Fruit fly (Drosophila melanogaster): ENCODE results near the gene CG17834.
A peak's percentile ranks its signal among the peaks of the same experiment; 100 is the strongest.

CG17834 gene

DNA sequence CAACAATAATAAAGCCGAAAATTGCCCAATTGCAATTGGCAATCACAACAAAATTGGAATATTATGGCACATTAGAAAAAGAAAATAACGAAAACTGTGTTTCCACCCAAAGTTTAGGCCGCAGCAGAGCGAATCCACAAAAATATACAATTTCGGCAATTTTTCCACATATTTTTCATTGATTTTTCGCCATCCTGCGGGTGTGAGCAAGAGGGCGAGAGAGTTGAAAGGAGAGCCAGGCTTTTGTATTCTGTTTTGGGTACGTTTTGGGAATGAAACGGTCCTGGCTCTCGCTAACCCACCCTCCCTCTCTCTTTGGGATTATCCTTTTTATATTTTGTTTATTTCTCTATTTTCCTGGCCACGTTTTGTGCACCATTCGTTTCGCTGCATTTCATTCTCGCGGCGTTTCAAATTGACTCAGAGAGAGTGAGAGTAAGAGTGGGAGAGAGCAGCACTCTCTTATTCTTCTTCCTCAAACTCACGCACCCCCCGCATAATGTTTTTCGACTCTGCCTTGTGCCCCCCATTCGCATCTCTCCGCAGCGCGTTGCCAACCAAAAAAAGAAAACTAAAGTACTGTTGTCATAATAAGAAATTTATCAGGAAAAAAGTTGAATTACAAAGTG is 14.9 kb downstream of the CG17834 start (continued):
- TF ChIP-seq chn (GFP tag; optimal IDR thresholded peaks at IDR 0.05), result peak; percentile 16
- no peak for TF ChIP-seq NK7.1 (GFP tag; optimal IDR thresholded peaks at IDR 0.05)
- peak; percentile 38 for TF ChIP-seq ewg (GFP tag; optimal IDR thresholded peaks at IDR 0.05)
- TF ChIP-seq hbn (GFP tag; IDR thresholded peaks at IDR 0.05; ENCODE audit: partially characterized antibody), result no peak
- no peak for TF ChIP-seq nmo (GFP tag; optimal IDR thresholded peaks at IDR 0.05)
- no peak for TF ChIP-seq fd102C (GFP tag; optimal IDR thresholded peaks at IDR 0.05)
- no peak for TF ChIP-seq CG31388 (GFP tag; optimal IDR thresholded peaks at IDR 0.05)
- TF ChIP-seq gce (GFP tag; IDR thresholded peaks at IDR 0.05), result no peak; the same call in 2 of the 3 replicates
- no peak for TF ChIP-seq gfzf (GFP tag; optimal IDR thresholded peaks at IDR 0.05)
- no peak for TF ChIP-seq CG18599 (GFP tag; optimal IDR thresholded peaks at IDR 0.05)
- TF ChIP-seq CHES-1-like (GFP tag; optimal IDR thresholded peaks at IDR 0.05), result no peak
- TF ChIP-seq vnd (GFP tag; IDR thresholded peaks at IDR 0.05; ENCODE audit: partially characterized antibody), result no peak
- no peak for TF ChIP-seq CG4424 (GFP tag; optimal IDR thresholded peaks at IDR 0.05)
- no peak for TF ChIP-seq GATAe (GFP tag; conservative IDR thresholded peaks at IDR 0.05)
- no peak for TF ChIP-seq Jarid2 (GFP tag; optimal IDR thresholded peaks at IDR 0.05)
- TF ChIP-seq Fer3 (tag; optimal IDR thresholded peaks at IDR 0.05), result no peak
- TF ChIP-seq CG9797 (GFP tag; optimal IDR thresholded peaks at IDR 0.05), result no peak
- TF ChIP-seq Spps (tag; optimal IDR thresholded peaks at IDR 0.05), result no peak
- no peak for TF ChIP-seq Bteb2 (GFP tag; optimal IDR thresholded peaks at IDR 0.05)
- TF ChIP-seq CG5245 (GFP tag; optimal IDR thresholded peaks at IDR 0.05), result no peak
- TF ChIP-seq pfk (GFP tag; optimal IDR thresholded peaks at IDR 0.05), result peak; percentile 98
- TF ChIP-seq CG17802 (tag; optimal IDR thresholded peaks at IDR 0.05), result no peak
- peak; percentile 44 for TF ChIP-seq oc (tag; optimal IDR thresholded peaks at IDR 0.05)
- peak; percentile 52 for TF ChIP-seq CG15479 (GFP tag; optimal IDR thresholded peaks at IDR 0.05)
- TF ChIP-seq mirr (GFP tag; optimal IDR thresholded peaks at IDR 0.05), result no peak
- no peak for TF ChIP-seq C15 (GFP tag; IDR thresholded peaks at IDR 0.05)
- no peak for TF ChIP-seq exex (tag; optimal IDR thresholded peaks at IDR 0.05)
- TF ChIP-seq dpn (GFP tag; optimal IDR thresholded peaks at IDR 0.05), result no peak
- no peak for TF ChIP-seq Oaz (GFP tag; IDR thresholded peaks at IDR 0.05)
- TF ChIP-seq CG13123 (GFP tag; optimal IDR thresholded peaks at IDR 0.05), result no peak
- no peak for TF ChIP-seq Hand (GFP tag; optimal IDR thresholded peaks at IDR 0.05)
- TF ChIP-seq phol (tag; optimal IDR thresholded peaks at IDR 0.05), result no peak
- TF ChIP-seq Adf1 (GFP tag; IDR thresholded peaks at IDR 0.05), result no peak
- no peak for TF ChIP-seq CG10209 (GFP tag; optimal IDR thresholded peaks at IDR 0.05)
- peak; percentile 91 for TF ChIP-seq onecut (GFP tag; IDR thresholded peaks at IDR 0.05)
- no peak for TF ChIP-seq CG9817 (tag; optimal IDR thresholded peaks at IDR 0.05)
- TF ChIP-seq CG6175 (GFP tag; IDR thresholded peaks at IDR 0.05), result no peak
- no peak for TF ChIP-seq emc (GFP tag; optimal IDR thresholded peaks at IDR 0.05)
- TF ChIP-seq CG31224 (GFP tag; IDR thresholded peaks at IDR 0.05), result no peak
- TF ChIP-seq CG3163 (GFP tag; optimal IDR thresholded peaks at IDR 0.05), result peak; percentile 85
- TF ChIP-seq slou (GFP tag; optimal IDR thresholded peaks at IDR 0.05), result no peak
- TF ChIP-seq bigmax (GFP tag; optimal IDR thresholded peaks at IDR 0.05), result no peak
- TF ChIP-seq CG14710 (tag; optimal IDR thresholded peaks at IDR 0.05), result no peak
- TF ChIP-seq Eip74EF (GFP tag; optimal IDR thresholded peaks at IDR 0.05), result no peak
- no peak for TF ChIP-seq mld (GFP tag; IDR thresholded peaks at IDR 0.05; ENCODE audit: partially characterized antibody)
- no peak for TF ChIP-seq Camta (GFP tag; optimal IDR thresholded peaks at IDR 0.05)
- no peak for TF ChIP-seq cas (GFP tag; IDR thresholded peaks at IDR 0.05)
- TF ChIP-seq Gug (GFP tag; IDR thresholded peaks at IDR 0.05), result no peak
- TF ChIP-seq toy (GFP tag; IDR thresholded peaks at IDR 0.05), result no peak
- TF ChIP-seq Doc3 (GFP tag; IDR thresholded peaks at IDR 0.05; ENCODE audit: partially characterized antibody), result peak; percentile 50; the same call in 1 of the 3 replicates
